Fruit fly (Drosophila melanogaster): ENCODE data around the gene Set.
A peak's percentile ranks its signal among the peaks of the same experiment; 100 is the strongest.

The Set gene

dm6 chr3R:15262710-15263672 lies at the start of gene Set, which contains the start of gene eIF2gamma (continued):
- TF ChIP-seq CG3065 (GFP tag; optimal IDR thresholded peaks at IDR 0.05) (peak; percentile 30), zen (tag; optimal IDR thresholded peaks at IDR 0.05) (peak; percentile 56), PHDP (tag; optimal IDR thresholded peaks at IDR 0.05) (no peak), CG9876 (GFP tag; optimal IDR thresholded peaks at IDR 0.05) (no peak), Atf-2 (GFP tag; optimal IDR thresholded peaks at IDR 0.05) (peak; percentile 11), corto (GFP tag; optimal IDR thresholded peaks at IDR 0.05) (no peak), HmgZ (tag; optimal IDR thresholded peaks at IDR 0.05) (peak; percentile 85), dysf (GFP tag; IDR thresholded peaks at IDR 0.05) (peak; percentile 44; the same call in 1 of the 3 replicates), D (optimal IDR thresholded peaks at IDR 0.05) (peak; percentile 43), D (GFP tag; optimal IDR thresholded peaks at IDR 0.05) (no peak), gro (GFP tag; optimal IDR thresholded peaks at IDR 0.05) (peak; percentile 60), knrl (GFP tag; IDR thresholded peaks at IDR 0.05; ENCODE audit: partially characterized antibody) (peak; percentile 94), ase (GFP tag; IDR thresholded peaks at IDR 0.05) (peak; percentile 18; the same call in 1 of the 3 replicates), Vsx1 (GFP tag; optimal IDR thresholded peaks at IDR 0.05) (no peak), Hsf (GFP tag; optimal IDR thresholded peaks at IDR 0.05) (peak; percentile 19), CHES-1-like (GFP tag; optimal IDR thresholded peaks at IDR 0.05) (peak; percentile 43), trem (tag; optimal IDR thresholded peaks at IDR 0.05) (peak; percentile 74), tin (GFP tag; optimal IDR thresholded peaks at IDR 0.05) (peak; percentile 44), nerfin-1 (tag; optimal IDR thresholded peaks at IDR 0.05) (peak; percentile 58), NFAT (GFP tag; IDR thresholded peaks at IDR 0.05) (peak; percentile 66), CG3995 (GFP tag; optimal IDR thresholded peaks at IDR 0.05) (peak; percentile 78), CG13624 (GFP tag; optimal IDR thresholded peaks at IDR 0.05) (peak; percentile 37), inv (GFP tag; IDR thresholded peaks at IDR 0.05; ENCODE audit: partially characterized antibody) (peak; percentile 96), NC2β (GFP tag; optimal IDR thresholded peaks at IDR 0.05) (peak; percentile 2), CG18011 (GFP tag; optimal IDR thresholded peaks at IDR 0.05) (no peak), CrebB (tag; optimal IDR thresholded peaks at IDR 0.05) (peak; percentile 42), CG7928 (GFP tag; optimal IDR thresholded peaks at IDR 0.05) (peak; percentile 7), btn (GFP tag; optimal IDR thresholded peaks at IDR 0.05) (no peak), Dp (GFP tag; optimal IDR thresholded peaks at IDR 0.05) (peak; percentile 69), maf-S (GFP tag; optimal IDR thresholded peaks at IDR 0.05) (peak; percentile 17), mld (GFP tag; IDR thresholded peaks at IDR 0.05; ENCODE audit: partially characterized antibody) (peak; percentile 99), chm (GFP tag; IDR thresholded peaks at IDR 0.05) (peak; percentile 78), cg (GFP tag; optimal IDR thresholded peaks at IDR 0.05) (no peak), CG12155 (GFP tag; optimal IDR thresholded peaks at IDR 0.05) (peak; percentile 30), sob (GFP tag; IDR thresholded peaks at IDR 0.05) (peak; percentile 82), Tbp (GFP tag; optimal IDR thresholded peaks at IDR 0.05) (peak; percentile 17), CG9609 (GFP tag; optimal IDR thresholded peaks at IDR 0.05) (peak; percentile 51), phol (tag; optimal IDR thresholded peaks at IDR 0.05) (peak; percentile 62)

Data from whole organism, embryonic.